Worm (Caenorhabditis elegans) whole organism, young adult: ENCODE results near the gene K02E2.8.

ENCODE experiments used
- B0261.1 ChIP-seq: sonication (generic microtip); optimal IDR thresholded peaks from 2 replicates; lab custom pipeline; 2016; ENCODE audit warnings: mild to moderate bottlenecking, missing genetic modification characterization, moderate library complexity, missing compliant biosample characterization
- B0336.3 ChIP-seq: fragments of 200-800 bp; sonication (Bioruptor generic); IDR thresholded peaks from 2 replicates; pipeline ENCODE4 v1.3.6; 2022; ENCODE audit warnings: missing genetic modification characterization, missing compliant biosample characterization
- D2030.7 ChIP-seq: fragments of 200-800 bp; sonication (Bioruptor generic); IDR thresholded peaks from 2 replicates; pipeline ENCODE4 v1.3.6; 2022; ENCODE audit warnings: missing genetic modification reagents, missing genetic modification characterization, missing compliant biosample characterization
- K12H6.12 ChIP-seq: fragments of 200-800 bp; sonication (Bioruptor generic); optimal IDR thresholded peaks from 2 replicates; lab custom pipeline; 2018; ENCODE audit warnings: mild to moderate bottlenecking, missing genetic modification characterization, missing compliant biosample characterization
- Y67H2A.10 ChIP-seq: fragments of 200-800 bp; sonication (Bioruptor generic); conservative IDR thresholded peaks from 2 replicates; pipeline ENCODE4 v1.3.6; 2022; ENCODE audit warnings: missing genetic modification reagents, missing genetic modification characterization, missing compliant biosample characterization
- akir-1 ChIP-seq: fragments of 200-800 bp; sonication (Bioruptor generic); optimal IDR thresholded peaks from 2 replicates; lab custom pipeline; 2018; ENCODE audit warnings: mild to moderate bottlenecking, missing genetic modification characterization, moderate library complexity, missing compliant biosample characterization
- ama-1 ChIP-seq, 3 experiments: fragments of 150-350 bp in 1 of 3; sonication (generic microtip) in 2 of 3; optimal IDR thresholded peaks; 2 replicates each; lab custom pipeline; 2014 to 2018; ENCODE audit warnings: missing biosample characterization in 2 of 3, missing genetic modification characterization in 2 of 3, missing genetic modification reagents in 2 of 3
- aptf-3 ChIP-seq: fragments of 200-800 bp; sonication (Bioruptor generic); IDR thresholded peaks from 2 replicates; pipeline ENCODE4 v1.3.6; 2022; ENCODE audit warnings: missing genetic modification characterization, missing compliant biosample characterization
- attf-3 ChIP-seq: fragments of 200-800 bp; sonication (Bioruptor generic); conservative IDR thresholded peaks from 2 replicates; pipeline ENCODE4 v1.3.6; 2022; ENCODE audit warnings: missing genetic modification reagents, missing genetic modification characterization, missing compliant biosample characterization
- bed-2 ChIP-seq: fragments of 200-800 bp; sonication (Bioruptor generic); IDR thresholded peaks from 2 replicates; pipeline ENCODE4 v1.3.6; 2022; ENCODE audit warnings: missing genetic modification reagents, missing genetic modification characterization, missing compliant biosample characterization
- ccch-3 ChIP-seq: fragments of 200-800 bp; sonication (Bioruptor generic); optimal IDR thresholded peaks from 2 replicates; lab custom pipeline; 2018; ENCODE audit warnings: mild to moderate bottlenecking, missing genetic modification characterization, missing compliant biosample characterization
- ceh-27 ChIP-seq: fragments of 200-800 bp; sonication (Bioruptor generic); optimal IDR thresholded peaks from 2 replicates; lab custom pipeline; 2018; ENCODE audit warnings: mild to moderate bottlenecking, missing genetic modification characterization, moderate library complexity, missing compliant biosample characterization
- ceh-58 ChIP-seq: fragments of 200-800 bp; sonication (Bioruptor generic); IDR thresholded peaks from 2 replicates; pipeline ENCODE4 v1.3.6; 2022; ENCODE audit warnings: missing genetic modification characterization, missing compliant biosample characterization
- dpff-1 ChIP-seq: sonication (generic microtip); optimal IDR thresholded peaks from 2 replicates; lab custom pipeline; 2017; ENCODE audit warnings: mild to moderate bottlenecking, missing genetic modification characterization, missing compliant biosample characterization
- dpl-1 ChIP-seq: fragments of 150-350 bp; optimal IDR thresholded peaks from 2 replicates; lab custom pipeline; 2014; ENCODE audit warnings: missing biosample characterization, missing genetic modification reagents, missing genetic modification characterization
- efl-1 ChIP-seq: fragments of 150-350 bp; optimal IDR thresholded peaks from 2 replicates; lab custom pipeline; 2014; ENCODE audit warnings: missing biosample characterization, missing genetic modification reagents, missing genetic modification characterization
- him-1 ChIP-seq: sonication (generic microtip); optimal IDR thresholded peaks from 2 replicates; lab custom pipeline; 2016; ENCODE audit warnings: missing genotype, missing genetic modification reagents, missing genetic modification characterization, missing compliant biosample characterization
- hmg-20 ChIP-seq: fragments of 200-800 bp; sonication (Bioruptor generic); IDR thresholded peaks from 2 replicates; pipeline ENCODE4 v1.3.6; 2022; ENCODE audit warnings: missing genetic modification reagents, missing genetic modification characterization, missing compliant biosample characterization
- lin-35 ChIP-seq, 3 experiments: fragments of 150-350 bp in 2 of 3; sonication (generic microtip) in 1 of 3; optimal IDR thresholded peaks; 2 replicates each; lab custom pipeline; 2014 to 2018; ENCODE audit warnings: missing biosample characterization in 3 of 3, missing genetic modification characterization in 3 of 3, missing genetic modification reagents in 3 of 3
- lsy-27 ChIP-seq: sonication (generic microtip); optimal IDR thresholded peaks from 2 replicates; lab custom pipeline; 2017; ENCODE audit warnings: missing genetic modification characterization, mild to moderate bottlenecking, missing compliant biosample characterization, antibody characterized with exemption, missing genotype, borderline replicate concordance; ENCODE audit not compliant: insufficient read depth
- madf-3 ChIP-seq: fragments of 200-800 bp; sonication (Bioruptor generic); IDR thresholded peaks from 2 replicates; pipeline ENCODE4 v1.3.6; 2022; ENCODE audit warnings: missing genetic modification reagents, missing genetic modification characterization, missing compliant biosample characterization
- mxl-1 ChIP-seq: sonication (generic microtip); optimal IDR thresholded peaks from 2 replicates; lab custom pipeline; 2016; ENCODE audit warnings: missing genetic modification characterization, missing compliant biosample characterization
- nfya-2 ChIP-seq: fragments of 200-800 bp; sonication (Bioruptor generic); IDR thresholded peaks from 2 replicates; pipeline ENCODE4 v1.3.6; 2022; ENCODE audit warnings: missing genetic modification reagents, missing genetic modification characterization, missing compliant biosample characterization
- nhr-120 ChIP-seq: fragments of 200-800 bp; sonication (Bioruptor generic); IDR thresholded peaks from 2 replicates; pipeline ENCODE4 v1.3.6; 2022; ENCODE audit warnings: missing genetic modification characterization, missing compliant biosample characterization
- nhr-80 ChIP-seq: sonication (generic microtip); optimal IDR thresholded peaks from 2 replicates; lab custom pipeline; 2016; ENCODE audit warnings: missing genetic modification characterization, missing compliant biosample characterization
- nhr-90 ChIP-seq: sonication (generic microtip); optimal IDR thresholded peaks from 2 replicates; lab custom pipeline; 2016; ENCODE audit warnings: missing genotype, mild to moderate bottlenecking, missing genetic modification characterization, missing compliant biosample characterization
- pbrm-1 ChIP-seq: fragments of 200-800 bp; sonication (Bioruptor generic); IDR thresholded peaks from 2 replicates; pipeline ENCODE4 v1.3.6; 2022; ENCODE audit warnings: missing genetic modification reagents, missing genetic modification characterization, missing compliant biosample characterization
- rec-8 ChIP-seq, 2 experiments: sonication (generic microtip); optimal IDR thresholded peaks; 2 replicates each; lab custom pipeline; 2016; ENCODE audit warnings: mild to moderate bottlenecking in 2 of 2, missing genetic modification characterization in 2 of 2, missing genetic modification reagents in 2 of 2, missing genotype in 2 of 2, missing biosample characterization in 1 of 2, missing compliant biosample characterization in 1 of 2, moderate library complexity in 1 of 2
- sdz-38 ChIP-seq: sonication (generic microtip); optimal IDR thresholded peaks from 2 replicates; lab custom pipeline; 2016; ENCODE audit warnings: missing genotype, missing genetic modification characterization, missing compliant biosample characterization
- sea-2 ChIP-seq: fragments of 200-800 bp; sonication (Bioruptor generic); IDR thresholded peaks from 2 replicates; pipeline ENCODE4 v1.3.6; 2022; ENCODE audit warnings: missing genetic modification characterization, missing compliant biosample characterization
- snpc-3.4 ChIP-seq: sonication (generic microtip); optimal IDR thresholded peaks from 2 replicates; lab custom pipeline; 2017; ENCODE audit warnings: missing genetic modification characterization, mild to moderate bottlenecking, missing compliant biosample characterization, antibody characterized with exemption, moderate library complexity, missing genotype, missing genetic modification reagents
- sptf-2 ChIP-seq: fragments of 200-800 bp; sonication (Bioruptor generic); optimal IDR thresholded peaks from 2 replicates; lab custom pipeline; 2018; ENCODE audit warnings: mild to moderate bottlenecking, missing genetic modification characterization, missing compliant biosample characterization
- tbx-9 ChIP-seq: sonication (generic microtip); optimal IDR thresholded peaks from 2 replicates; lab custom pipeline; 2016; ENCODE audit warnings: borderline replicate concordance, missing genetic modification characterization, inconsistent platforms, missing compliant biosample characterization
- xnd-1 ChIP-seq: sonication (generic microtip); optimal IDR thresholded peaks from 2 replicates; lab custom pipeline; 2016; ENCODE audit warnings: missing genotype, missing genetic modification reagents, missing genetic modification characterization, missing compliant biosample characterization
- zfh-2 ChIP-seq: fragments of 200-800 bp; sonication (Bioruptor generic); conservative IDR thresholded peaks from 2 replicates; pipeline ENCODE4 v1.3.6; 2022; ENCODE audit warnings: missing genetic modification reagents, missing genetic modification characterization, missing compliant biosample characterization
- ztf-25 ChIP-seq: fragments of 200-800 bp; sonication (Bioruptor generic); IDR thresholded peaks from 2 replicates; pipeline ENCODE4 v1.3.6; 2022; ENCODE audit warnings: missing genetic modification reagents, missing genetic modification characterization, missing compliant biosample characterization
- ztf-3 ChIP-seq: fragments of 200-800 bp; sonication (Bioruptor generic); optimal IDR thresholded peaks from 2 replicates; lab custom pipeline; 2018; ENCODE audit warnings: mild to moderate bottlenecking, missing genetic modification characterization, missing compliant biosample characterization

Gene K02E2.8

ce11 chrV:20338870-20339269 lies 27.9 kb downstream of the K02E2.8 start (continued):
- TF ChIP-seq sptf-2 (no peak), ama-1 (optimal IDR thresholded peaks at IDR 0.05; lab: Kevin White, UChicago) (no peak), ama-1 (GFP tag; optimal IDR thresholded peaks at IDR 0.05; lab: Kevin White, UChicago) (no peak), bed-2 (GFP tag; lab: Robert Waterston, UW) (no peak), hmg-20 (GFP tag; lab: Robert Waterston, UW) (no peak)

DNA sequence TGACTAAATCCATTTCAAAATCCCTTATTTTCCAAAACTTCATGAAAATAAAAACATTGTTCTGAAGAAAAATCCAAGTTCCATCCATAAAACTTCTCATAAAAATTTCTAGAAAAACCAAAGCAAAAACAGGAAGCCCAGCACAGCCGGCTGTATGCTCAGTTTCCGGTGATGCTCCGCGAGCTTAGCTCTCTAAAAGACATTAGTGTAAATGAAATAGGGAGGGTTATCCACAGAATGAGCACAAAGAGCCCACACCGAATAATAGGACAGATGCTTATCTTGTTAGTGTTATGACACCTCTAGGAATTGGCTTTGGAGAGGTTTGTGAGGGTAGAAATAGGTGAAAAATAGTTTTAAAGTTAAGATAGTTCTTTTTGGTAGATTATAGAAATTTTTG lies 28.7 kb downstream of the K02E2.8 start:
- TF ChIP-seq B0336.3, result no peak
- TF ChIP-seq pbrm-1 (GFP tag; lab: Robert Waterston, UW), result no peak
- TF ChIP-seq D2030.7 (GFP tag; lab: Robert Waterston, UW), result no peak
- TF ChIP-seq efl-1, result no peak
- TF ChIP-seq ccch-3 (GFP tag; lab: Kevin White, UChicago), result no peak
- no peak for TF ChIP-seq nfya-2 (GFP tag; lab: Robert Waterston, UW)
- TF ChIP-seq zfh-2, result no peak
- TF ChIP-seq bed-2 (GFP tag; lab: Robert Waterston, UW), result no peak
- TF ChIP-seq rec-8 (tag; optimal IDR thresholded peaks at IDR 0.05; lab: Kevin White, UChicago), result no peak
- TF ChIP-seq lin-35 (GFP tag; optimal IDR thresholded peaks at IDR 0.05; lab: Kevin White, UChicago), result no peak
- no peak for TF ChIP-seq sdz-38
- TF ChIP-seq snpc-3.4, result no peak
- TF ChIP-seq ztf-3 (GFP tag; lab: Kevin White, UChicago), result no peak
- no peak for TF ChIP-seq mxl-1 (tag; lab: Kevin White, UChicago)
- TF ChIP-seq lsy-27 (tag; lab: Kevin White, UChicago), result no peak
- no peak for TF ChIP-seq ceh-27
- no peak for TF ChIP-seq B0261.1 (tag; lab: Kevin White, UChicago)

DNA sequence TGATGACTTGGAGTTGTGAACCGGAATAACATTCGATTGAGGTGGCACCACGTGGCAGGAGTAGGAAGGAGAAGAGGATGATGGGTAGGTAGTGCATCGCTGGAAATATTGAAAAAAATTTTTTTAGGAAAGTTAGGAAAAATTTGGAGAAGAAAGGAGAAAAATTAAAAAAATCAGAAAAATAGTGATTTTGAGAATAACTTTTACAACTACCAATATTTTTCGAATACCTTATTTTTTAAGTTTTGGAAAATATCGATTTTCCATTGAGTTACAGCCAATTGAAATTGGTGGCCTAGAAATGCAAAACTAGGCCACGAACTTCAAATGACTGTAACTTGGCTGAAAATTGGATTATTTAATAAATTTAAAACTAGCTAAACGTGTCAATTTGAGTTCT lies 31.5 kb downstream of the K02E2.8 start, which contains the start of gene Y38H6A.5:
Gene Y38H6A.5 (minus strand): TSS at position 101 of the 400 bp plus-strand sequence.
- TF ChIP-seq K12H6.12 (tag; lab: Kevin White, UChicago), result no peak
- no peak for TF ChIP-seq ztf-25 (GFP tag; lab: Robert Waterston, UW)
- TF ChIP-seq nhr-90 (tag; lab: Kevin White, UChicago), result no peak
- TF ChIP-seq zfh-2, result no peak
- no peak for TF ChIP-seq bed-2 (GFP tag; lab: Robert Waterston, UW)
- no peak for TF ChIP-seq dpl-1 (GFP tag; lab: Kevin White, UChicago)
- TF ChIP-seq xnd-1, result no peak
- TF ChIP-seq Y67H2A.10 (GFP tag; lab: Robert Waterston, UW), result no peak
- TF ChIP-seq madf-3 (GFP tag; lab: Robert Waterston, UW), result no peak
- no peak for TF ChIP-seq aptf-3 (GFP tag; lab: Robert Waterston, UW)
- no peak for TF ChIP-seq dpff-1
- no peak for TF ChIP-seq sdz-38
- no peak for TF ChIP-seq nhr-80
- no peak for TF ChIP-seq him-1 (tag; lab: Kevin White, UChicago)

DNA sequence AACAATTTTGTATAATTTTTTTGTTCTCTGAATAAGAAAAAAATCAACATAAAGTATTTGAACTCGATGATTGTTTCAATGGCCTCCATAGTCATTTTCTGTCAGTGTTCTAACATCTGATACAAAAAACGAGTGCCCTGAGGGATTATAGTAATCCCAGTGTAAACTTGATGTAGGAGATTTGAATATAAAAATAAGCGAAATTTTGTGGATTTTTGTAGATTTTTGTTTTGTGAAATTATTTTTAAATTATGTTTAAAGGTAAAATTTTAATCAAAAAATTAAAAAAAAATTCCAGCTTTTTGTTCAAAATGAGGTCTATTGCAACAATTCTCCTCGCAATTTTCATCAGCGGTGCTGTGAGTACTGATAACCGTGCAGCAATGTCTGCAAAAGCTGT lies 41.3 kb downstream of the K02E2.8 start, which contains the start of gene Y38H6A.1:
Gene Y38H6A.1 (plus strand): TSS at position 301 of the 400 bp plus-strand sequence.
- TF ChIP-seq sea-2 (GFP tag; lab: Robert Waterston, UW) (no peak), akir-1 (GFP tag; lab: Kevin White, UChicago) (no peak), nhr-120 (no peak), tbx-9 (tag; lab: Kevin White, UChicago) (no peak), ceh-58 (GFP tag; lab: Robert Waterston, UW) (no peak), attf-3 (GFP tag; lab: Robert Waterston, UW) (no peak)
